ENCODE assay signal across 1 fruit fly cellular context in genomic region chrX:12004395-12004768, dm6.
TF ChIP-seq lines count a peak whose summit lies in the region.

No protein-coding gene starts in this region.

TF ChIP-seq in whole organism, embryonic, 481 proteins besides CTCF, POLR2A, EP300 and RAD21 (continued from another document):
- TF ChIP-seq Sox102F (GFP tag; optimal IDR thresholded peaks at IDR 0.05; lab: Kevin White, UChicago): peak; percentile 38
- TF ChIP-seq Eip74EF (GFP tag; optimal IDR thresholded peaks at IDR 0.05; lab: Kevin White, UChicago): peak in 1 of 2 experiments; percentile 4
- TF ChIP-seq D (optimal IDR thresholded peaks at IDR 0.05; lab: Kevin White, UChicago): no peak
- peak; percentile 10 for TF ChIP-seq D (GFP tag; optimal IDR thresholded peaks at IDR 0.05; lab: Kevin White, UChicago)
- TF ChIP-seq Mrtf (GFP tag; IDR thresholded peaks at IDR 0.05; lab: Robert Waterston, UW): no peak
- no peak for TF ChIP-seq sisA (GFP tag; IDR thresholded peaks at IDR 0.05; lab: Robert Waterston, UW)
- peak; percentile 41 for TF ChIP-seq gem (tag; optimal IDR thresholded peaks at IDR 0.05; lab: Kevin White, UChicago)
